Fruit fly (Drosophila melanogaster) whole organism, adult: Measurements from ENCODE around the gene Atg3.

ENCODE experiments used
- CG11617 ChIP-seq: fragments of 200-800 bp; sonication (Bioruptor generic); optimal IDR thresholded peaks from 2 replicates; lab custom pipeline; 2017; ENCODE audit warnings: mild to moderate bottlenecking, missing biosample characterization, missing genetic modification reagents, missing genetic modification characterization
- CG12768 ChIP-seq: fragments of 200-800 bp; sonication (Bioruptor generic); optimal IDR thresholded peaks from 2 replicates; lab custom pipeline; 2017; ENCODE audit warnings: missing biosample characterization, missing genetic modification characterization, mild to moderate bottlenecking, moderate library complexity, missing genetic modification reagents
- CG14711 ChIP-seq: fragments of 200-800 bp; sonication (Bioruptor generic); optimal IDR thresholded peaks from 2 replicates; lab custom pipeline; 2018; ENCODE audit warnings: missing biosample characterization, mild to moderate bottlenecking, missing genetic modification characterization, moderate library complexity
- CG1620 ChIP-seq: fragments of 200-800 bp; sonication (Bioruptor generic); optimal IDR thresholded peaks from 2 replicates; lab custom pipeline; 2016; ENCODE audit warnings: missing biosample characterization, missing genetic modification characterization
- CG33017 ChIP-seq: fragments of 200-800 bp; sonication (Bioruptor generic); optimal IDR thresholded peaks from 2 replicates; lab custom pipeline; 2018; ENCODE audit warnings: missing biosample characterization, mild to moderate bottlenecking, missing genetic modification characterization, moderate library complexity
- CG5204 ChIP-seq: fragments of 200-800 bp; sonication (Bioruptor generic); optimal IDR thresholded peaks from 2 replicates; lab custom pipeline; 2016; ENCODE audit warnings: missing biosample characterization, missing genetic modification characterization
- CG7045 ChIP-seq: fragments of 200-800 bp; sonication (Bioruptor generic); optimal IDR thresholded peaks from 2 replicates; lab custom pipeline; 2017; ENCODE audit warnings: missing biosample characterization, mild to moderate bottlenecking, missing genetic modification characterization
- CG7101 ChIP-seq: fragments of 200-800 bp; sonication (Bioruptor generic); optimal IDR thresholded peaks from 2 replicates; lab custom pipeline; 2018; ENCODE audit warnings: missing biosample characterization, mild to moderate bottlenecking, missing genetic modification characterization, moderate library complexity
- Clk ChIP-seq: fragments of 200-800 bp; sonication (Bioruptor generic); optimal IDR thresholded peaks from 2 replicates; lab custom pipeline; 2017; ENCODE audit warnings: missing biosample characterization, missing genetic modification characterization
- Crg-1 ChIP-seq: fragments of 200-800 bp; sonication (Bioruptor generic); optimal IDR thresholded peaks from 2 replicates; lab custom pipeline; 2016; ENCODE audit warnings: missing biosample characterization, missing genetic modification characterization
- Hr96 ChIP-seq: fragments of 200-800 bp; sonication (Bioruptor generic); optimal IDR thresholded peaks from 2 replicates; lab custom pipeline; 2016; ENCODE audit warnings: missing biosample characterization, missing genetic modification characterization
- Mnt ChIP-seq: fragments of 200-800 bp; sonication (Bioruptor generic); optimal IDR thresholded peaks from 2 replicates; lab custom pipeline; 2016; ENCODE audit warnings: missing biosample characterization, mild to moderate bottlenecking, missing genetic modification characterization
- bab1 ChIP-seq: fragments of 200-800 bp; sonication (Bioruptor generic); optimal IDR thresholded peaks from 3 replicates; lab custom pipeline; 2019; ENCODE audit warnings: missing biosample characterization, mild to moderate bottlenecking, missing genetic modification characterization, moderate library complexity
- cic ChIP-seq: fragments of 200-800 bp; sonication (Bioruptor generic); optimal IDR thresholded peaks from 2 replicates; lab custom pipeline; 2017; ENCODE audit warnings: missing biosample characterization, mild to moderate bottlenecking, missing genetic modification characterization, moderate library complexity
- cnc ChIP-seq, 2 experiments: fragments of >200 bp; optimal IDR thresholded peaks; 2 replicates each; lab custom pipeline; 2017
- kay ChIP-seq: fragments of 200-800 bp; sonication (Bioruptor generic); peaks from one replicate; lab custom pipeline; 2016; ENCODE audit warnings: missing biosample characterization, missing genetic modification characterization, borderline replicate concordance
- ovo ChIP-seq: fragments of 200-800 bp; sonication (Bioruptor generic); optimal IDR thresholded peaks from 2 replicates; lab custom pipeline; 2016; ENCODE audit warnings: missing biosample characterization, missing genetic modification characterization
- pad ChIP-seq: fragments of 200-800 bp; sonication (Bioruptor generic); optimal IDR thresholded peaks from 3 replicates; lab custom pipeline; 2017; ENCODE audit warnings: missing biosample characterization, missing genetic modification characterization, mild to moderate bottlenecking, moderate library complexity, missing genetic modification reagents
- tj ChIP-seq: fragments of 200-800 bp; sonication (Bioruptor generic); optimal IDR thresholded peaks from 3 replicates; lab custom pipeline; 2017; ENCODE audit warnings: missing biosample characterization, mild to moderate bottlenecking, missing genetic modification characterization, moderate library complexity
- toe ChIP-seq: fragments of 200-800 bp; sonication (Bioruptor generic); optimal IDR thresholded peaks from 2 replicates; lab custom pipeline; 2016; ENCODE audit warnings: missing biosample characterization, missing genetic modification characterization

The Atg3 gene

dm6 chr3L:18786427-18787104 lies 38.1 kb downstream of the Atg3 start:
- TF ChIP-seq cic (GFP tag; lab: Kevin White, UChicago), result no peak
- no peak for TF ChIP-seq CG11617
- TF ChIP-seq Crg-1 (GFP tag; lab: Kevin White, UChicago), result no peak
- no peak for TF ChIP-seq Clk (GFP tag; lab: Kevin White, UChicago)

dm6 chr3L:18787882-18788281 lies 39.4 kb downstream of the Atg3 start:
- TF ChIP-seq cnc (optimal IDR thresholded peaks at IDR 0.05; lab: Kevin White, UChicago) (no peak), CG14711 (tag; lab: Kevin White, UChicago) (no peak), kay (GFP tag; lab: Kevin White, UChicago) (no peak)

dm6 chr3L:18789203-18790018 lies 40.9 kb downstream of the Atg3 start:
- peak; percentile 15 for TF ChIP-seq cic (GFP tag; lab: Kevin White, UChicago)
- TF ChIP-seq tj (GFP tag; lab: Kevin White, UChicago), result peak; percentile 58
- no peak for TF ChIP-seq CG1620 (GFP tag; lab: Kevin White, UChicago)
- no peak for TF ChIP-seq CG14711 (tag; lab: Kevin White, UChicago)
- TF ChIP-seq kay (GFP tag; lab: Kevin White, UChicago), result peak; percentile 83
- peak; percentile 17 for TF ChIP-seq CG7101
- TF ChIP-seq bab1, result no peak
- TF ChIP-seq Mnt (GFP tag; lab: Kevin White, UChicago), result peak; percentile 28
- peak; percentile 12 for TF ChIP-seq Clk (GFP tag; lab: Kevin White, UChicago)
- peak; percentile 45 for TF ChIP-seq CG7045

dm6 chr3L:18790630-18791167 lies 42.2 kb downstream of the Atg3 start:
- TF ChIP-seq CG14711 (tag; lab: Kevin White, UChicago) (no peak), kay (GFP tag; lab: Kevin White, UChicago) (peak; percentile 96), bab1 (no peak), tj (GFP tag; lab: Kevin White, UChicago) (peak; percentile 99), CG12768 (GFP tag; lab: Kevin White, UChicago) (peak; percentile 12), Crg-1 (GFP tag; lab: Kevin White, UChicago) (peak; percentile 48), CG11617 (peak; percentile 38)

- TF ChIP-seq Clk (GFP tag; lab: Kevin White, UChicago) (peak; percentile 22), cic (GFP tag; lab: Kevin White, UChicago) (peak; percentile 92), bab1 (no peak), Crg-1 (GFP tag; lab: Kevin White, UChicago) (no peak), CG7101 (peak; percentile 16), CG7045 (peak; percentile 22), ovo (peak; percentile 68), kay (GFP tag; lab: Kevin White, UChicago) (peak; percentile 89), CG12768 (GFP tag; lab: Kevin White, UChicago) (peak; percentile 56), toe (GFP tag; lab: Kevin White, UChicago) (peak; percentile 56), tj (GFP tag; lab: Kevin White, UChicago) (no peak), CG11617 (peak; percentile 38), Hr96 (GFP tag; lab: Kevin White, UChicago) (peak; percentile 51), CG14711 (tag; lab: Kevin White, UChicago) (peak; percentile 8), CG33017 (tag; lab: Kevin White, UChicago) (no peak), Mnt (GFP tag; lab: Kevin White, UChicago) (peak; percentile 86), CG5204 (peak; percentile 52), pad (GFP tag; lab: Kevin White, UChicago) (peak; percentile 53), CG1620 (GFP tag; lab: Kevin White, UChicago) (peak; percentile 11), cnc (optimal IDR thresholded peaks at IDR 0.05; lab: Kevin White, UChicago) (no peak)
Measured at dm6 chr3L:18791232-18792008, 42.9 kb downstream of the Atg3 start.

dm6 chr3L:18792009-18792339 lies 43.5 kb downstream of the Atg3 start:
- TF ChIP-seq kay (GFP tag; lab: Kevin White, UChicago) (peak; percentile 63), CG12768 (GFP tag; lab: Kevin White, UChicago) (no peak)
